Worm (Caenorhabditis elegans) whole organism, late embryonic: ENCODE data around the gene twk-49.

Experiments
- C38D4.7 ChIP-seq: fragments of 200-800 bp; sonication (Bioruptor generic); optimal IDR thresholded peaks from 2 replicates; lab custom pipeline; 2018; ENCODE audit warnings: mild to moderate bottlenecking, missing genetic modification characterization, moderate library complexity, missing compliant biosample characterization
- F13H6.1 ChIP-seq: sonication (generic microtip); optimal IDR thresholded peaks from 2 replicates; lab custom pipeline; 2016; ENCODE audit warnings: missing genetic modification characterization, missing compliant biosample characterization
- K02D7.2 ChIP-seq: sonication (generic microtip); optimal IDR thresholded peaks from 2 replicates; lab custom pipeline; 2017; ENCODE audit warnings: mild to moderate bottlenecking, missing genetic modification characterization, missing compliant biosample characterization
- K09A11.1 ChIP-seq: sonication (generic microtip); optimal IDR thresholded peaks from 2 replicates; lab custom pipeline; 2017; ENCODE audit warnings: antibody characterized with exemption, mild to moderate bottlenecking, missing genetic modification characterization, missing compliant biosample characterization; ENCODE audit not compliant: insufficient read depth
- T23F11.4 ChIP-seq: fragments of 200-800 bp; sonication (Bioruptor generic); optimal IDR thresholded peaks from 2 replicates; lab custom pipeline; 2018; ENCODE audit warnings: mild to moderate bottlenecking, missing genetic modification characterization, missing compliant biosample characterization
- Y22D7AL.16 ChIP-seq: sonication (generic microtip); optimal IDR thresholded peaks from 2 replicates; lab custom pipeline; 2016; ENCODE audit warnings: missing genetic modification characterization, missing compliant biosample characterization
- ama-1 ChIP-seq: fragments of 150-350 bp; optimal IDR thresholded peaks from 2 replicates; lab custom pipeline; 2014
- ceh-14 ChIP-seq: sonication (generic microtip); optimal IDR thresholded peaks from 2 replicates; lab custom pipeline; 2016; ENCODE audit warnings: missing genotype, missing genetic modification characterization, missing compliant biosample characterization
- ceh-18 ChIP-seq: sonication (generic microtip); optimal IDR thresholded peaks from 2 replicates; lab custom pipeline; 2016; ENCODE audit warnings: missing genetic modification characterization, missing compliant biosample characterization
- ceh-19 ChIP-seq: fragments of 200-800 bp; sonication (Bioruptor generic); optimal IDR thresholded peaks from 2 replicates; lab custom pipeline; 2018; ENCODE audit warnings: mild to moderate bottlenecking, missing genetic modification characterization, missing compliant biosample characterization
- ceh-2 ChIP-seq: sonication (generic microtip); optimal IDR thresholded peaks from 2 replicates; lab custom pipeline; 2016; ENCODE audit warnings: missing genotype, missing genetic modification characterization, missing compliant biosample characterization
- ceh-24 ChIP-seq: sonication (generic microtip); optimal IDR thresholded peaks from 2 replicates; lab custom pipeline; 2016; ENCODE audit warnings: mild to moderate bottlenecking, missing genetic modification characterization, missing compliant biosample characterization
- ceh-45 ChIP-seq: fragments of 200-800 bp; sonication (Bioruptor generic); IDR thresholded peaks from 2 replicates; pipeline ENCODE4 v1.3.6; 2022; ENCODE audit warnings: missing genetic modification reagents, missing genetic modification characterization, missing compliant biosample characterization
- ceh-9 ChIP-seq: sonication (generic microtip); optimal IDR thresholded peaks from 2 replicates; lab custom pipeline; 2016; ENCODE audit warnings: mild to moderate bottlenecking, missing genetic modification characterization, inconsistent platforms, missing compliant biosample characterization
- elt-2 ChIP-seq: sonication (generic microtip); optimal IDR thresholded peaks from 2 replicates; lab custom pipeline; 2016; ENCODE audit warnings: missing genetic modification reagents, missing genetic modification characterization, missing compliant biosample characterization
- fax-1 ChIP-seq: sonication (generic microtip); optimal IDR thresholded peaks from 2 replicates; lab custom pipeline; 2016; ENCODE audit warnings: missing genotype, missing genetic modification characterization, missing compliant biosample characterization
- fkh-10 ChIP-seq: fragments of 150-350 bp; optimal IDR thresholded peaks from 2 replicates; lab custom pipeline; 2014; ENCODE audit warnings: missing biosample characterization, missing genetic modification reagents, missing genetic modification characterization
- hlh-13 ChIP-seq: fragments of 200-800 bp; sonication (Bioruptor generic); optimal IDR thresholded peaks from 2 replicates; lab custom pipeline; 2018; ENCODE audit warnings: mild to moderate bottlenecking, missing genetic modification characterization, missing compliant biosample characterization
- lim-6 ChIP-seq: sonication (generic microtip); optimal IDR thresholded peaks from 2 replicates; lab custom pipeline; 2016; ENCODE audit warnings: missing genetic modification characterization, missing compliant biosample characterization
- lin-11 ChIP-seq: fragments of 200-800 bp; sonication (Bioruptor generic); optimal IDR thresholded peaks from 2 replicates; lab custom pipeline; 2018; ENCODE audit warnings: mild to moderate bottlenecking, missing genetic modification characterization, missing compliant biosample characterization
- madf-2 ChIP-seq: sonication (generic microtip); optimal IDR thresholded peaks from 2 replicates; lab custom pipeline; 2017; ENCODE audit warnings: missing genetic modification characterization, missing compliant biosample characterization
- nhr-232 ChIP-seq: sonication (generic microtip); optimal IDR thresholded peaks from 2 replicates; lab custom pipeline; 2016; ENCODE audit warnings: missing genetic modification characterization, missing compliant biosample characterization
- pag-3 ChIP-seq: sonication (generic microtip); optimal IDR thresholded peaks from 2 replicates; lab custom pipeline; 2016; ENCODE audit warnings: missing compliant biosample characterization, missing genetic modification characterization, borderline replicate concordance
- pat-9 ChIP-seq: fragments of 200-800 bp; sonication (Bioruptor generic); optimal IDR thresholded peaks from 2 replicates; lab custom pipeline; 2018; ENCODE audit warnings: mild to moderate bottlenecking, missing genetic modification characterization, moderate library complexity, missing compliant biosample characterization
- pax-1 ChIP-seq: fragments of 150-350 bp; optimal IDR thresholded peaks from 2 replicates; lab custom pipeline; 2014; ENCODE audit warnings: missing biosample characterization, missing genetic modification characterization
- sox-4 ChIP-seq: sonication (generic microtip); optimal IDR thresholded peaks from 2 replicates; lab custom pipeline; 2017; ENCODE audit warnings: mild to moderate bottlenecking, missing genetic modification characterization, inconsistent platforms, missing compliant biosample characterization
- syd-9 ChIP-seq: sonication (generic microtip); optimal IDR thresholded peaks from 2 replicates; lab custom pipeline; 2016; ENCODE audit warnings: mild to moderate bottlenecking, missing genetic modification characterization, moderate library complexity, missing compliant biosample characterization
- tbx-2 ChIP-seq: sonication (generic microtip); optimal IDR thresholded peaks from 2 replicates; lab custom pipeline; 2016; ENCODE audit warnings: missing genetic modification characterization, missing compliant biosample characterization
- tbx-7 ChIP-seq: sonication (generic microtip); optimal IDR thresholded peaks from 2 replicates; lab custom pipeline; 2016; ENCODE audit warnings: missing genotype, missing genetic modification characterization, missing compliant biosample characterization
- ttx-3 ChIP-seq: sonication (generic microtip); optimal IDR thresholded peaks from 2 replicates; lab custom pipeline; 2016; ENCODE audit warnings: missing genetic modification reagents, missing genetic modification characterization, missing compliant biosample characterization
- unc-42 ChIP-seq: sonication (generic microtip); optimal IDR thresholded peaks from 2 replicates; lab custom pipeline; 2016; ENCODE audit warnings: missing genotype, missing genetic modification characterization, missing compliant biosample characterization
- unc-55 ChIP-seq: sonication (generic microtip); optimal IDR thresholded peaks from 2 replicates; lab custom pipeline; 2017; ENCODE audit warnings: missing biosample characterization, missing genetic modification reagents, missing genetic modification characterization
- unc-86 ChIP-seq: sonication (generic microtip); optimal IDR thresholded peaks from 2 replicates; lab custom pipeline; 2016; ENCODE audit warnings: missing genetic modification characterization, missing compliant biosample characterization

The twk-49 gene

ce11 chrII:6482762-6483161, 16.2 kb downstream of the twk-49 start:
- TF ChIP-seq K02D7.2 (tag; lab: Kevin White, UChicago) (no peak), unc-55 (GFP tag; lab: Kevin White, UChicago) (peak; percentile 50)
- TF ChIP-seq, all 69 proteins: peak for 1

ce11 chrII:6482102-6482501, 16.9 kb downstream of the twk-49 start, which contains the start of gene del-10:
Gene del-10, minus strand, starts transcription at chrII:6482125.
- TF ChIP-seq hlh-13 (GFP tag; lab: Kevin White, UChicago) (no peak), lin-11 (tag; lab: Kevin White, UChicago) (no peak), ceh-24 (no peak), unc-86 (no peak), tbx-7 (tag; lab: Kevin White, UChicago) (no peak), C38D4.7 (GFP tag; lab: Kevin White, UChicago) (no peak), ttx-3 (tag; lab: Kevin White, UChicago) (no peak), unc-42 (tag; lab: Kevin White, UChicago) (no peak), unc-55 (GFP tag; lab: Kevin White, UChicago) (peak; percentile 39), ceh-18 (peak; percentile 15)

- TF ChIP-seq pag-3 (tag; lab: Kevin White, UChicago) (no peak), ceh-45 (no peak), pax-1 (tag; lab: Kevin White, UChicago) (no peak), ceh-14 (tag; lab: Kevin White, UChicago) (no peak), T23F11.4 (GFP tag; lab: Kevin White, UChicago) (no peak), tbx-2 (tag; lab: Kevin White, UChicago) (no peak), ceh-2 (no peak), ceh-18 (no peak), elt-2 (tag; lab: Kevin White, UChicago) (no peak), nhr-232 (tag; lab: Kevin White, UChicago) (no peak), Y22D7AL.16 (no peak)
These were observed 22.3 kb downstream of the twk-49 start, which contains the start of gene T28D9.4 for ce11 chrII:6476655-6477054. Gene T28D9.4, plus strand, starts transcription at chrII:6476955.

- TF ChIP-seq ttx-3 (tag; lab: Kevin White, UChicago) (no peak), K09A11.1 (tag; lab: Kevin White, UChicago) (no peak), sox-4 (no peak), ceh-9 (no peak), F13H6.1 (tag; lab: Kevin White, UChicago) (no peak), pat-9 (tag; lab: Kevin White, UChicago) (no peak)
These were observed 23.7 kb downstream of the twk-49 start, which contains the start of gene T28D9.16 for ce11 chrII:6475180-6475737. Gene T28D9.16, plus strand, starts transcription at chrII:6475687.

ce11 chrII:6470985-6471384, 28.0 kb downstream of the twk-49 start, which contains the start of gene dgk-5:
Gene dgk-5, minus strand, starts transcription at chrII:6471085.
- TF ChIP-seq K09A11.1 (tag; lab: Kevin White, UChicago) (no peak), fax-1 (tag; lab: Kevin White, UChicago) (no peak), ceh-19 (GFP tag; lab: Kevin White, UChicago) (no peak), nhr-232 (tag; lab: Kevin White, UChicago) (no peak), K02D7.2 (tag; lab: Kevin White, UChicago) (no peak), fkh-10 (GFP tag; lab: Kevin White, UChicago) (no peak), ama-1 (lab: Kevin White, UChicago) (no peak), tbx-2 (tag; lab: Kevin White, UChicago) (no peak)

ce11 chrII:6469340-6469739, 29.6 kb downstream of the twk-49 start:
- no peak for TF ChIP-seq syd-9 (tag; lab: Kevin White, UChicago)
- no peak for TF ChIP-seq lim-6
- no peak for TF ChIP-seq madf-2 (tag; lab: Kevin White, UChicago)
- no peak for TF ChIP-seq K09A11.1 (tag; lab: Kevin White, UChicago)
- TF ChIP-seq, all 69 proteins: peak for 0
